Fruit fly (Drosophila melanogaster) whole organism, embryonic: Measurements from ENCODE around the gene RunxB.

Experiments used
- CG11085 ChIP-seq: fragments of 200-800 bp; sonication (Bioruptor generic); IDR thresholded peaks from 2 replicates; pipeline ENCODE4 v1.3.6; 2022; ENCODE audit warnings: missing biosample characterization, missing genetic modification characterization
- CG30403 ChIP-seq: fragments of 200-800 bp; sonication (Bioruptor generic); optimal IDR thresholded peaks from 3 replicates; lab custom pipeline; 2016; ENCODE audit warnings: missing biosample characterization, missing genetic modification characterization
- Hr78 ChIP-seq, 2 experiments: fragments of 200-800 bp in 1 of 2; fragments of >200 bp in 1 of 2; sonication (Bioruptor generic) in 1 of 2; optimal IDR thresholded peaks; 2 replicates each; lab custom pipeline; 2017 to 2019; ENCODE audit warnings: missing biosample characterization in 2 of 2, missing genetic modification characterization in 2 of 2, mild to moderate bottlenecking in 1 of 2, moderate library complexity in 1 of 2
- lola ChIP-seq, 3 experiments: fragments of >200 bp in 2 of 3; fragments of 200-800 bp in 1 of 3; sonication (Bioruptor generic) in 1 of 3; optimal IDR thresholded peaks; 2 replicates each; lab custom pipeline; 2017 to 2019; ENCODE audit warnings: missing biosample characterization in 3 of 3, missing genetic modification characterization in 3 of 3, mild to moderate bottlenecking in 1 of 3, moderate library complexity in 1 of 3

- TF ChIP-seq CG11085 (no peak), Hr78 (GFP tag; optimal IDR thresholded peaks at IDR 0.05; lab: Kevin White, UChicago) (no peak), lola (GFP tag; optimal IDR thresholded peaks at IDR 0.05; lab: Kevin White, UChicago) (no peak), CG30403 (no peak)
Measured at dm6 chrX:20538197-20538596, at the start of gene RunxB.
